Worm (Caenorhabditis elegans) whole organism, L2 larva: Measurements from ENCODE around the gene T06E8.2.

ENCODE experiments used
- lin-13 ChIP-seq: fragments of 150-350 bp; optimal IDR thresholded peaks from 2 replicates; lab custom pipeline; 2014; ENCODE audit warnings: missing biosample characterization, missing genetic modification reagents, missing genetic modification characterization
- nhr-237 ChIP-seq: fragments of 150-350 bp; optimal IDR thresholded peaks from 2 replicates; lab custom pipeline; 2014; ENCODE audit warnings: missing biosample characterization, missing genetic modification characterization
- zag-1 ChIP-seq: fragments of 150-350 bp; optimal IDR thresholded peaks from 2 replicates; lab custom pipeline; 2014; ENCODE audit warnings: missing biosample characterization, missing genetic modification characterization

ce11 chrV:10051855-10052254, 15.6 kb upstream of the T06E8.2 start, which contains the start of gene str-118:
- TF ChIP-seq nhr-237 (tag; lab: Kevin White, UChicago) (no peak), lin-13 (GFP tag; lab: Kevin White, UChicago) (no peak), zag-1 (tag; lab: Kevin White, UChicago) (no peak)
